Fruit fly (Drosophila melanogaster) whole organism, prepupa: ENCODE data around the gene CG5715.

Source experiments
- Blimp-1 ChIP-seq: fragments of 200-800 bp; sonication (Bioruptor generic); optimal IDR thresholded peaks from 3 replicates; lab custom pipeline; 2017; ENCODE audit warnings: missing biosample characterization, missing genetic modification characterization, mild to moderate bottlenecking, moderate library complexity, missing genetic modification reagents
- CG10631 ChIP-seq: fragments of 200-800 bp; sonication (Bioruptor generic); optimal IDR thresholded peaks from 2 replicates; lab custom pipeline; 2016; ENCODE audit warnings: missing biosample characterization, missing genetic modification characterization
- CG10669 ChIP-seq: fragments of 200-800 bp; sonication (Bioruptor generic); optimal IDR thresholded peaks from 3 replicates; lab custom pipeline; 2018; ENCODE audit warnings: missing biosample characterization, mild to moderate bottlenecking, missing genetic modification characterization, moderate library complexity
- CG11294 ChIP-seq: fragments of 200-800 bp; sonication (Bioruptor generic); IDR thresholded peaks from 2 replicates; pipeline ENCODE4 v1.3.6; 2022; ENCODE audit warnings: missing biosample characterization, missing genetic modification characterization
- CG11762 ChIP-seq: fragments of 200-800 bp; sonication (Bioruptor generic); optimal IDR thresholded peaks from 3 replicates; lab custom pipeline; 2016; ENCODE audit warnings: missing biosample characterization, missing genetic modification characterization; ENCODE audit not compliant: insufficient read depth
- CG11902 ChIP-seq: fragments of 200-800 bp; sonication (Bioruptor generic); optimal IDR thresholded peaks from 3 replicates; lab custom pipeline; 2016; ENCODE audit warnings: missing biosample characterization, missing genetic modification characterization
- CG15336 ChIP-seq: fragments of 200-800 bp; sonication (Bioruptor generic); IDR thresholded peaks from 2 replicates; pipeline ENCODE4 v1.3.6; 2022; ENCODE audit warnings: missing biosample characterization, missing genetic modification characterization
- CG31627 ChIP-seq: fragments of 200-800 bp; sonication (Bioruptor generic); optimal IDR thresholded peaks from 3 replicates; lab custom pipeline; 2016; ENCODE audit warnings: missing biosample characterization, missing genetic modification characterization
- CG32006 ChIP-seq: fragments of 200-800 bp; sonication (Bioruptor generic); optimal IDR thresholded peaks from 3 replicates; lab custom pipeline; 2017; ENCODE audit warnings: missing biosample characterization, mild to moderate bottlenecking, missing genetic modification characterization
- CG34406 ChIP-seq: fragments of 200-800 bp; sonication (Bioruptor generic); optimal IDR thresholded peaks from 3 replicates; lab custom pipeline; 2016; ENCODE audit warnings: missing biosample characterization, missing genetic modification characterization
- CG6163 ChIP-seq: fragments of 200-800 bp; sonication (Bioruptor generic); IDR thresholded peaks from 3 replicates; pipeline ENCODE4 v1.3.6; 2022; ENCODE audit warnings: missing biosample characterization, missing genetic modification characterization
- CG6808 ChIP-seq: fragments of 200-800 bp; sonication (Bioruptor generic); optimal IDR thresholded peaks from 3 replicates; lab custom pipeline; 2017; ENCODE audit warnings: missing biosample characterization, missing genetic modification characterization, mild to moderate bottlenecking, moderate library complexity, missing genetic modification reagents
- CG7368 ChIP-seq: fragments of 200-800 bp; sonication (Bioruptor generic); optimal IDR thresholded peaks from 3 replicates; lab custom pipeline; 2016; ENCODE audit warnings: missing biosample characterization, missing genetic modification characterization
- CG8319 ChIP-seq: fragments of 200-800 bp; sonication (Bioruptor generic); optimal IDR thresholded peaks from 3 replicates; lab custom pipeline; 2016; ENCODE audit warnings: missing biosample characterization, missing genetic modification characterization
- Eip75B ChIP-seq: fragments of 200-800 bp; sonication (Bioruptor generic); optimal IDR thresholded peaks from 3 replicates; lab custom pipeline; 2016; ENCODE audit warnings: missing biosample characterization, missing genetic modification characterization
- Eip78C ChIP-seq: fragments of 200-800 bp; sonication (Bioruptor generic); peaks from one replicate; lab custom pipeline; 2016; ENCODE audit warnings: missing biosample characterization, missing genetic modification characterization
- Ets96B ChIP-seq: fragments of 200-800 bp; optimal IDR thresholded peaks from 2 replicates; lab custom pipeline; 2019; ENCODE audit warnings: missing biosample characterization, mild to moderate bottlenecking, missing genetic modification characterization, moderate library complexity
- Hr39 ChIP-seq: fragments of 200-800 bp; sonication (Bioruptor generic); optimal IDR thresholded peaks from 2 replicates; lab custom pipeline; 2016; ENCODE audit warnings: missing biosample characterization, missing genetic modification characterization
- Hr4 ChIP-seq: fragments of 200-800 bp; sonication (Bioruptor generic); optimal IDR thresholded peaks from 3 replicates; lab custom pipeline; 2016; ENCODE audit warnings: missing biosample characterization, missing genetic modification characterization
- Lpt ChIP-seq: fragments of 200-800 bp; sonication (Bioruptor generic); optimal IDR thresholded peaks from 3 replicates; lab custom pipeline; 2016; ENCODE audit warnings: missing biosample characterization, missing genetic modification characterization
- Met ChIP-seq: fragments of 200-800 bp; sonication (Bioruptor generic); optimal IDR thresholded peaks from 3 replicates; lab custom pipeline; 2016; ENCODE audit warnings: missing biosample characterization, missing genetic modification characterization
- OdsH ChIP-seq: fragments of 200-800 bp; sonication (Bioruptor generic); optimal IDR thresholded peaks from 3 replicates; lab custom pipeline; 2016; ENCODE audit warnings: missing biosample characterization, missing genetic modification characterization
- achi ChIP-seq: fragments of 200-800 bp; sonication (Bioruptor generic); optimal IDR thresholded peaks from 3 replicates; lab custom pipeline; 2016; ENCODE audit warnings: missing biosample characterization, missing genetic modification characterization
- cyc ChIP-seq: fragments of 200-800 bp; sonication (Bioruptor generic); optimal IDR thresholded peaks from 3 replicates; lab custom pipeline; 2016; ENCODE audit warnings: missing biosample characterization, missing genetic modification characterization
- dac ChIP-seq: fragments of 200-800 bp; sonication (Bioruptor generic); optimal IDR thresholded peaks from 2 replicates; lab custom pipeline; 2017; ENCODE audit warnings: missing biosample characterization, mild to moderate bottlenecking, missing genetic modification characterization
- dsx ChIP-seq: fragments of 200-800 bp; optimal IDR thresholded peaks from 3 replicates; lab custom pipeline; 2019; ENCODE audit warnings: missing biosample characterization, mild to moderate bottlenecking, missing genetic modification characterization, moderate library complexity; ENCODE audit not compliant: poor library complexity, severe bottlenecking
- eg ChIP-seq: fragments of 200-800 bp; sonication (Bioruptor generic); IDR thresholded peaks from 3 replicates; pipeline ENCODE4 v1.3.6; 2022; ENCODE audit warnings: missing biosample characterization, missing genetic modification characterization
- esn ChIP-seq: fragments of 200-800 bp; sonication (Bioruptor generic); optimal IDR thresholded peaks from 2 replicates; lab custom pipeline; 2016; ENCODE audit warnings: missing biosample characterization, mild to moderate bottlenecking, missing genetic modification characterization, moderate library complexity
- fd59A ChIP-seq: fragments of 200-800 bp; sonication (Bioruptor generic); optimal IDR thresholded peaks from 2 replicates; lab custom pipeline; 2017; ENCODE audit warnings: missing biosample characterization, mild to moderate bottlenecking, missing genetic modification characterization, missing genetic modification reagents
- fd85E ChIP-seq: fragments of 200-800 bp; sonication (Bioruptor generic); optimal IDR thresholded peaks from 3 replicates; lab custom pipeline; 2016; ENCODE audit warnings: missing biosample characterization, missing genetic modification characterization
- fkh ChIP-seq: fragments of 200-800 bp; sonication (Bioruptor generic); optimal IDR thresholded peaks from 3 replicates; lab custom pipeline; 2017; ENCODE audit warnings: missing biosample characterization, mild to moderate bottlenecking, missing genetic modification characterization, moderate library complexity
- lz ChIP-seq: fragments of 200-800 bp; sonication (Bioruptor generic); optimal IDR thresholded peaks from 3 replicates; lab custom pipeline; 2016; ENCODE audit warnings: missing biosample characterization, missing genetic modification characterization
- pdm3 ChIP-seq: fragments of 200-800 bp; sonication (Bioruptor generic); optimal IDR thresholded peaks from 3 replicates; lab custom pipeline; 2016; ENCODE audit warnings: missing biosample characterization, missing genetic modification characterization
- salr ChIP-seq, 2 experiments: fragments of 200-800 bp; sonication (Bioruptor generic); optimal IDR thresholded peaks; 3 replicates each; lab custom pipeline; 2016 to 2018; ENCODE audit warnings: missing biosample characterization in 2 of 2, missing genetic modification characterization in 2 of 2, mild to moderate bottlenecking in 1 of 2
- spab ChIP-seq: fragments of 200-800 bp; sonication (Bioruptor generic); optimal IDR thresholded peaks from 2 replicates; lab custom pipeline; 2017; ENCODE audit warnings: missing biosample characterization, mild to moderate bottlenecking, missing genetic modification characterization, missing genetic modification reagents
- ss ChIP-seq, 2 experiments: fragments of 200-800 bp; sonication (Bioruptor generic); optimal IDR thresholded peaks; 2 replicates in 1 of 2; 3 replicates in 1 of 2; lab custom pipeline; 2017 to 2018; ENCODE audit warnings: mild to moderate bottlenecking in 2 of 2, missing biosample characterization in 2 of 2, missing genetic modification characterization in 2 of 2, moderate library complexity in 1 of 2
- svp ChIP-seq: fragments of 200-800 bp; sonication (Bioruptor generic); peaks from one replicate; lab custom pipeline; 2016; ENCODE audit warnings: missing biosample characterization, missing genetic modification characterization
- topi ChIP-seq: fragments of 200-800 bp; sonication (Bioruptor generic); optimal IDR thresholded peaks from 3 replicates; lab custom pipeline; 2016; ENCODE audit warnings: missing biosample characterization, missing genetic modification characterization
- vri ChIP-seq: fragments of 200-800 bp; sonication (Bioruptor generic); optimal IDR thresholded peaks from 3 replicates; lab custom pipeline; 2016; ENCODE audit warnings: missing biosample characterization, mild to moderate bottlenecking, missing genetic modification characterization

The CG5715 gene

dm6 chr3R:24264414-24265363, 29.5 kb downstream of the CG5715 start (continued):
- TF ChIP-seq Hr4 (GFP tag; lab: Kevin White, UChicago) = no peak
- no peak for TF ChIP-seq CG10669 (GFP tag; lab: Kevin White, UChicago)
- peak; percentile 12 for TF ChIP-seq dsx (GFP tag; lab: Kevin White, UChicago)
- TF ChIP-seq Blimp-1 = no peak

dm6 chr3R:24263588-24264413, 30.4 kb downstream of the CG5715 start:
- TF ChIP-seq salr (GFP tag; optimal IDR thresholded peaks at IDR 0.05; lab: Kevin White, UChicago) (peak in 1 of 2 experiments; percentile 13), cyc (no peak), CG11902 (no peak), pdm3 (GFP tag; lab: Kevin White, UChicago) (peak; percentile 24), svp (GFP tag; lab: Kevin White, UChicago) (peak; percentile 69), dac (GFP tag; lab: Kevin White, UChicago) (peak; percentile 27), CG34406 (GFP tag; lab: Kevin White, UChicago) (no peak), lz (GFP tag; lab: Kevin White, UChicago) (peak; percentile 20), topi (GFP tag; lab: Kevin White, UChicago) (peak; percentile 16), CG11762 (GFP tag; lab: Kevin White, UChicago) (peak; percentile 22), esn (GFP tag; lab: Kevin White, UChicago) (peak; percentile 35), Ets96B (tag; lab: Kevin White, UChicago) (peak; percentile 41), Lpt (GFP tag; lab: Kevin White, UChicago) (peak; percentile 14), OdsH (peak; percentile 20), Eip75B (peak; percentile 22), spab (no peak), Eip78C (peak; percentile 72), CG8319 (GFP tag; lab: Kevin White, UChicago) (no peak), Met (peak; percentile 36), CG31627 (GFP tag; lab: Kevin White, UChicago) (peak; percentile 26), CG7368 (GFP tag; lab: Kevin White, UChicago) (no peak), ss (GFP tag; optimal IDR thresholded peaks at IDR 0.05; lab: Kevin White, UChicago) (no peak), fd85E (no peak), CG11294 (GFP tag; lab: Robert Waterston, UW) (no peak), CG32006 (GFP tag; lab: Kevin White, UChicago) (peak; percentile 34), fd59A (no peak), CG6808 (GFP tag; lab: Kevin White, UChicago) (no peak), CG10631 (peak; percentile 27), Hr4 (GFP tag; lab: Kevin White, UChicago) (peak; percentile 61), fkh (no peak), CG15336 (GFP tag; lab: Robert Waterston, UW) (peak; percentile 61; the same call in 1 of the 2 replicates), achi (GFP tag; lab: Kevin White, UChicago) (peak; percentile 6), vri (GFP tag; lab: Kevin White, UChicago) (no peak), Hr39 (peak; percentile 7), CG10669 (GFP tag; lab: Kevin White, UChicago) (peak; percentile 34), eg (GFP tag; lab: Robert Waterston, UW) (0 out of 3 replicates have a peak, but pooled peaks have one; percentile 28), CG6163 (no peak)
